Worm (Caenorhabditis elegans): ENCODE results near the gene F23B12.1.

F23B12.1 gene

ce11 chrV:14417735-14418134, 11.2 kb upstream of the F23B12.1 start, which contains the start of the genes nxf-2 and set-31:
Gene nxf-2 (minus strand): TSS chrV:14417835.
Gene set-31 (plus strand): TSS chrV:14417903.
- TF ChIP-seq unc-62 (GFP tag; optimal IDR thresholded peaks at IDR 0.05 in 1 of 2) (peak in 1 of 2 experiments; percentile 19), unc-62 (tag; optimal IDR thresholded peaks at IDR 0.05) (no peak), lsy-2 (tag; optimal IDR thresholded peaks at IDR 0.05) (peak in 1 of 2 experiments; percentile 19), nhr-25 (tag; optimal IDR thresholded peaks at IDR 0.05; ENCODE audit: borderline replicate concordance, insufficient read depth) (no peak), nhr-237 (tag; optimal IDR thresholded peaks at IDR 0.05) (no peak), R02D3.7 (tag; optimal IDR thresholded peaks at IDR 0.05) (peak; percentile 39), cey-2 (tag; optimal IDR thresholded peaks at IDR 0.05; ENCODE audit: borderline replicate concordance, insufficient read depth) (no peak), madf-5 (GFP tag; IDR thresholded peaks at IDR 0.05) (no peak), nhr-6 (tag; optimal IDR thresholded peaks at IDR 0.05) (no peak)

ce11 chrV:14419855-14420254, 9.1 kb upstream of the F23B12.1 start:
- TF ChIP-seq lin-38 (GFP tag; IDR thresholded peaks at IDR 0.05) (peak; percentile 26; the same call in 1 of the 2 replicates), dmd-8 (GFP tag; IDR thresholded peaks at IDR 0.05) (no peak)

ce11 chrV:14421325-14421724, 7.6 kb upstream of the F23B12.1 start, which contains the start of gene dhs-22:
Gene dhs-22 (minus strand): TSS chrV:14421440.
- TF ChIP-seq hlh-11 (tag; optimal IDR thresholded peaks at IDR 0.05) (no peak), daf-16 (GFP tag; optimal IDR thresholded peaks at IDR 0.05) (no peak), daf-16 (tag; optimal IDR thresholded peaks at IDR 0.05) (peak; percentile 81), pha-4 (GFP tag; IDR thresholded peaks at IDR 0.05) (peak; percentile 49; the same call in 1 of the 2 replicates), pha-4 (tag; optimal IDR thresholded peaks at IDR 0.05) (no peak), mep-1 (tag; optimal IDR thresholded peaks at IDR 0.05) (peak; percentile 36), lin-38 (GFP tag; IDR thresholded peaks at IDR 0.05) (0 out of 2 replicates have a peak, but pooled peaks have one; percentile 44), fkh-10 (GFP tag; optimal IDR thresholded peaks at IDR 0.05) (no peak), dmd-9 (GFP tag; IDR thresholded peaks at IDR 0.05) (no peak), pqm-1 (tag; optimal IDR thresholded peaks at IDR 0.05) (peak; percentile 24)

DNA sequence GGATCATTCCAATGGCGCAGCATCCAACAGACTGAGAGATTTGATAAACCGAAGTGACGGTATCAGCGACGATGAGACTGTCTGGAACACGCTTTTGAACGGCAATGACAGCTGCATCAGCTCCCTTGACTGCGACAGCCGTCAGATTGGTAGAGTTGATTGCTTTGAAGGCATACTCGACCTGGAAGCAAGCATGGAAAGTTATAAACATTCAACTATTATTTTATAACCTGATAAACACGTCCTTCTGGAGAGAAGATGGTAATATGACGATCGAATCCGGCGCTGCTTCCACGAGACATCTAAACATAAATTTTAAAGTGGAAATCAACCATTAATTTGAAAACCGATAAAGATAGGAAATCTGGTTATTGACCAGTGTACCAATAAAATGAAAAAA, 6.6 kb upstream of the F23B12.1 start, which contains the start of gene pas-1:
Gene pas-1, minus strand, starts transcription at position 302 of the 400 bp plus-strand sequence.
- TF ChIP-seq Y105C5A.15 (GFP tag; IDR thresholded peaks at IDR 0.05) (0 out of 2 replicates have a peak, but pooled peaks have one; percentile 12), F26F4.8 (GFP tag; conservative IDR thresholded peaks at IDR 0.05) (no peak), rbr-2 (tag; optimal IDR thresholded peaks at IDR 0.05) (no peak), nhr-10 (tag; optimal IDR thresholded peaks at IDR 0.05) (no peak), php-3 (GFP tag; IDR thresholded peaks at IDR 0.05) (no peak), dmd-8 (GFP tag; IDR thresholded peaks at IDR 0.05) (peak; percentile 74), aha-1 (tag) (peak; percentile 38), F10B5.3 (tag; optimal IDR thresholded peaks at IDR 0.05) (no peak), nhr-102 (tag; optimal IDR thresholded peaks at IDR 0.05) (peak; percentile 29), F44E2.7 (GFP tag; IDR thresholded peaks at IDR 0.05) (no peak), lim-7 (GFP tag; IDR thresholded peaks at IDR 0.05) (no peak), snpc-4 (tag; optimal IDR thresholded peaks at IDR 0.05) (no peak), dmd-6 (GFP tag; IDR thresholded peaks at IDR 0.05) (no peak), zfp-2 (tag; optimal IDR thresholded peaks at IDR 0.05) (no peak), nhr-77 (tag; optimal IDR thresholded peaks at IDR 0.05) (no peak), duxl-1 (tag; optimal IDR thresholded peaks at IDR 0.05; ENCODE audit: poor library complexity) (no peak), ceh-20 (GFP tag; IDR thresholded peaks at IDR 0.05) (no peak), dmd-9 (GFP tag; IDR thresholded peaks at IDR 0.05) (no peak), hmg-1.1 (GFP tag; IDR thresholded peaks at IDR 0.05) (no peak), daf-12 (tag; optimal IDR thresholded peaks at IDR 0.05) (no peak), Y48G9A.11 (GFP tag; IDR thresholded peaks at IDR 0.05) (peak; percentile 15; the same call in 1 of the 2 replicates), unc-62 (GFP tag; optimal IDR thresholded peaks at IDR 0.05 in 1 of 2) (no peak), unc-62 (tag; optimal IDR thresholded peaks at IDR 0.05) (no peak), nhr-237 (tag; optimal IDR thresholded peaks at IDR 0.05) (no peak), egl-43 (GFP tag; IDR thresholded peaks at IDR 0.05) (peak; percentile 54), zfp-3 (GFP tag; conservative IDR thresholded peaks at IDR 0.05) (no peak), set-16 (GFP tag; IDR thresholded peaks at IDR 0.05) (no peak), ztf-7 (tag; optimal IDR thresholded peaks at IDR 0.05) (no peak), ztf-11 (tag; optimal IDR thresholded peaks at IDR 0.05) (no peak), skn-1 (tag; optimal IDR thresholded peaks at IDR 0.05) (no peak), daf-16 (GFP tag; optimal IDR thresholded peaks at IDR 0.05) (no peak), daf-16 (tag; optimal IDR thresholded peaks at IDR 0.05) (no peak), mep-1 (tag; optimal IDR thresholded peaks at IDR 0.05) (no peak), ama-1 (optimal IDR thresholded peaks at IDR 0.05) (peak; percentile 67)

Data from whole organism, L4 larva.